Fruit fly (Drosophila melanogaster) whole organism, adult: ENCODE data around the gene Vsx2.

Experiments
- CG11617 ChIP-seq: fragments of 200-800 bp; sonication (Bioruptor generic); optimal IDR thresholded peaks from 2 replicates; lab custom pipeline; 2017; ENCODE audit warnings: mild to moderate bottlenecking, missing biosample characterization, missing genetic modification reagents, missing genetic modification characterization
- CG12768 ChIP-seq: fragments of 200-800 bp; sonication (Bioruptor generic); optimal IDR thresholded peaks from 2 replicates; lab custom pipeline; 2017; ENCODE audit warnings: missing biosample characterization, missing genetic modification characterization, mild to moderate bottlenecking, moderate library complexity, missing genetic modification reagents
- CG14711 ChIP-seq: fragments of 200-800 bp; sonication (Bioruptor generic); optimal IDR thresholded peaks from 2 replicates; lab custom pipeline; 2018; ENCODE audit warnings: missing biosample characterization, mild to moderate bottlenecking, missing genetic modification characterization, moderate library complexity
- CG1620 ChIP-seq: fragments of 200-800 bp; sonication (Bioruptor generic); optimal IDR thresholded peaks from 2 replicates; lab custom pipeline; 2016; ENCODE audit warnings: missing biosample characterization, missing genetic modification characterization
- CG33017 ChIP-seq: fragments of 200-800 bp; sonication (Bioruptor generic); optimal IDR thresholded peaks from 2 replicates; lab custom pipeline; 2018; ENCODE audit warnings: missing biosample characterization, mild to moderate bottlenecking, missing genetic modification characterization, moderate library complexity
- CG5204 ChIP-seq: fragments of 200-800 bp; sonication (Bioruptor generic); optimal IDR thresholded peaks from 2 replicates; lab custom pipeline; 2016; ENCODE audit warnings: missing biosample characterization, missing genetic modification characterization
- CG7045 ChIP-seq: fragments of 200-800 bp; sonication (Bioruptor generic); optimal IDR thresholded peaks from 2 replicates; lab custom pipeline; 2017; ENCODE audit warnings: missing biosample characterization, mild to moderate bottlenecking, missing genetic modification characterization
- CG7101 ChIP-seq: fragments of 200-800 bp; sonication (Bioruptor generic); optimal IDR thresholded peaks from 2 replicates; lab custom pipeline; 2018; ENCODE audit warnings: missing biosample characterization, mild to moderate bottlenecking, missing genetic modification characterization, moderate library complexity
- Clk ChIP-seq: fragments of 200-800 bp; sonication (Bioruptor generic); optimal IDR thresholded peaks from 2 replicates; lab custom pipeline; 2017; ENCODE audit warnings: missing biosample characterization, missing genetic modification characterization
- Crg-1 ChIP-seq: fragments of 200-800 bp; sonication (Bioruptor generic); optimal IDR thresholded peaks from 2 replicates; lab custom pipeline; 2016; ENCODE audit warnings: missing biosample characterization, missing genetic modification characterization
- Hr96 ChIP-seq: fragments of 200-800 bp; sonication (Bioruptor generic); optimal IDR thresholded peaks from 2 replicates; lab custom pipeline; 2016; ENCODE audit warnings: missing biosample characterization, missing genetic modification characterization
- Mnt ChIP-seq: fragments of 200-800 bp; sonication (Bioruptor generic); optimal IDR thresholded peaks from 2 replicates; lab custom pipeline; 2016; ENCODE audit warnings: missing biosample characterization, mild to moderate bottlenecking, missing genetic modification characterization
- bab1 ChIP-seq: fragments of 200-800 bp; sonication (Bioruptor generic); optimal IDR thresholded peaks from 3 replicates; lab custom pipeline; 2019; ENCODE audit warnings: missing biosample characterization, mild to moderate bottlenecking, missing genetic modification characterization, moderate library complexity
- cic ChIP-seq: fragments of 200-800 bp; sonication (Bioruptor generic); optimal IDR thresholded peaks from 2 replicates; lab custom pipeline; 2017; ENCODE audit warnings: missing biosample characterization, mild to moderate bottlenecking, missing genetic modification characterization, moderate library complexity
- cnc ChIP-seq, 2 experiments: fragments of >200 bp; optimal IDR thresholded peaks; 2 replicates each; lab custom pipeline; 2017
- kay ChIP-seq: fragments of 200-800 bp; sonication (Bioruptor generic); peaks from one replicate; lab custom pipeline; 2016; ENCODE audit warnings: missing biosample characterization, missing genetic modification characterization, borderline replicate concordance
- ovo ChIP-seq: fragments of 200-800 bp; sonication (Bioruptor generic); optimal IDR thresholded peaks from 2 replicates; lab custom pipeline; 2016; ENCODE audit warnings: missing biosample characterization, missing genetic modification characterization
- pad ChIP-seq: fragments of 200-800 bp; sonication (Bioruptor generic); optimal IDR thresholded peaks from 3 replicates; lab custom pipeline; 2017; ENCODE audit warnings: missing biosample characterization, missing genetic modification characterization, mild to moderate bottlenecking, moderate library complexity, missing genetic modification reagents
- tj ChIP-seq: fragments of 200-800 bp; sonication (Bioruptor generic); optimal IDR thresholded peaks from 3 replicates; lab custom pipeline; 2017; ENCODE audit warnings: missing biosample characterization, mild to moderate bottlenecking, missing genetic modification characterization, moderate library complexity
- toe ChIP-seq: fragments of 200-800 bp; sonication (Bioruptor generic); optimal IDR thresholded peaks from 2 replicates; lab custom pipeline; 2016; ENCODE audit warnings: missing biosample characterization, missing genetic modification characterization

Vsx2 gene

dm6 chrX:5602308-5602707 lies 42.3 kb upstream of the Vsx2 start:
- TF ChIP-seq CG1620, result no peak
- no peak for TF ChIP-seq CG12768 (GFP tag; lab: Kevin White, UChicago)
- TF ChIP-seq CG33017 (tag; lab: Kevin White, UChicago), result no peak
- no peak for TF ChIP-seq Crg-1 (GFP tag; lab: Kevin White, UChicago)

- no peak for TF ChIP-seq tj
Measured at dm6 chrX:5596554-5596953, 36.6 kb upstream of the Vsx2 start.

- no peak for TF ChIP-seq Clk (GFP tag; lab: Kevin White, UChicago)
- TF ChIP-seq pad (GFP tag; lab: Kevin White, UChicago), result peak; percentile 96
Measured at dm6 chrX:5593868-5594267, 33.9 kb upstream of the Vsx2 start, which contains the start of gene Vsx1. Gene Vsx1 (plus strand): TSS chrX:5594255.

dm6 chrX:5589990-5590389 lies 30.0 kb upstream of the Vsx2 start:
- TF ChIP-seq tj (no peak), toe (GFP tag; lab: Kevin White, UChicago) (no peak), Clk (GFP tag; lab: Kevin White, UChicago) (no peak), CG14711 (tag; lab: Kevin White, UChicago) (no peak), cnc (optimal IDR thresholded peaks at IDR 0.05; lab: Kevin White, UChicago) (no peak), CG5204 (GFP tag; lab: Kevin White, UChicago) (no peak), pad (GFP tag; lab: Kevin White, UChicago) (no peak), Crg-1 (GFP tag; lab: Kevin White, UChicago) (no peak), CG11617 (no peak), ovo (GFP tag; lab: Kevin White, UChicago) (no peak), Hr96 (no peak), kay (GFP tag; lab: Kevin White, UChicago) (no peak), Mnt (GFP tag; lab: Kevin White, UChicago) (no peak), CG1620 (no peak), CG7045 (no peak), bab1 (GFP tag; lab: Kevin White, UChicago) (no peak), cic (GFP tag; lab: Kevin White, UChicago) (no peak), CG7101 (tag; lab: Kevin White, UChicago) (no peak), CG12768 (GFP tag; lab: Kevin White, UChicago) (no peak), CG33017 (tag; lab: Kevin White, UChicago) (no peak)

dm6 chrX:5588454-5588853 lies 28.5 kb upstream of the Vsx2 start:
- peak; percentile 21 for TF ChIP-seq kay (GFP tag; lab: Kevin White, UChicago)
- no peak for TF ChIP-seq Crg-1 (GFP tag; lab: Kevin White, UChicago)

dm6 chrX:5587023-5587422 lies 27.0 kb upstream of the Vsx2 start:
- TF ChIP-seq pad (GFP tag; lab: Kevin White, UChicago) (no peak), CG1620 (no peak), ovo (GFP tag; lab: Kevin White, UChicago) (no peak), CG5204 (GFP tag; lab: Kevin White, UChicago) (no peak), cnc (optimal IDR thresholded peaks at IDR 0.05; lab: Kevin White, UChicago) (no peak), CG14711 (tag; lab: Kevin White, UChicago) (no peak), tj (no peak), CG12768 (GFP tag; lab: Kevin White, UChicago) (no peak), Clk (GFP tag; lab: Kevin White, UChicago) (no peak), toe (GFP tag; lab: Kevin White, UChicago) (no peak), CG7045 (no peak), bab1 (GFP tag; lab: Kevin White, UChicago) (no peak), CG11617 (no peak), CG33017 (tag; lab: Kevin White, UChicago) (no peak)

dm6 chrX:5579484-5579883 lies 19.5 kb upstream of the Vsx2 start:
- TF ChIP-seq pad (GFP tag; lab: Kevin White, UChicago), result peak; percentile 17
- no peak for TF ChIP-seq CG14711 (tag; lab: Kevin White, UChicago)

dm6 chrX:5563929-5564328 lies 3.9 kb upstream of the Vsx2 start:
- TF ChIP-seq Clk (GFP tag; lab: Kevin White, UChicago), result no peak
- no peak for TF ChIP-seq kay (GFP tag; lab: Kevin White, UChicago)
- no peak for TF ChIP-seq Mnt (GFP tag; lab: Kevin White, UChicago)
- TF ChIP-seq CG1620, result no peak
- TF ChIP-seq CG5204 (GFP tag; lab: Kevin White, UChicago), result no peak
- TF ChIP-seq CG11617, result no peak
- TF ChIP-seq Crg-1 (GFP tag; lab: Kevin White, UChicago), result no peak
- no peak for TF ChIP-seq CG7101 (tag; lab: Kevin White, UChicago)
- no peak for TF ChIP-seq CG12768 (GFP tag; lab: Kevin White, UChicago)
- no peak for TF ChIP-seq toe (GFP tag; lab: Kevin White, UChicago)
- TF ChIP-seq bab1 (GFP tag; lab: Kevin White, UChicago), result no peak
- TF ChIP-seq CG33017 (tag; lab: Kevin White, UChicago), result no peak
- no peak for TF ChIP-seq cic (GFP tag; lab: Kevin White, UChicago)
- TF ChIP-seq pad (GFP tag; lab: Kevin White, UChicago), result no peak
- no peak for TF ChIP-seq cnc (optimal IDR thresholded peaks at IDR 0.05; lab: Kevin White, UChicago)
